Fruit fly (Drosophila melanogaster): ENCODE results near the gene sloth2.
A peak's percentile ranks its signal among the peaks of the same experiment; 100 is the strongest.

sloth2 gene

dm6 chrX:6982054-6982453 lies 29.1 kb upstream of the sloth2 start (continued):
- TF ChIP-seq Dll (GFP tag; IDR thresholded peaks at IDR 0.05; ENCODE audit: partially characterized antibody) = no peak
- TF ChIP-seq gfzf (GFP tag; optimal IDR thresholded peaks at IDR 0.05) = no peak
- no peak for TF ChIP-seq dm (GFP tag; optimal IDR thresholded peaks at IDR 0.05)
- no peak for TF ChIP-seq E2f1 (GFP tag; IDR thresholded peaks at IDR 0.05)
- TF ChIP-seq CG12071 (GFP tag; optimal IDR thresholded peaks at IDR 0.05) = no peak
- TF ChIP-seq CG33557 (GFP tag; optimal IDR thresholded peaks at IDR 0.05) = peak; percentile 17
- TF ChIP-seq CG1603 (tag; optimal IDR thresholded peaks at IDR 0.05) = peak; percentile 52
- TF ChIP-seq btn (GFP tag; optimal IDR thresholded peaks at IDR 0.05) = no peak
- no peak for TF ChIP-seq Aef1 (GFP tag; IDR thresholded peaks at IDR 0.05)
- TF ChIP-seq Elba2 (GFP tag; optimal IDR thresholded peaks at IDR 0.05) = no peak
- TF ChIP-seq odd (GFP tag; optimal IDR thresholded peaks at IDR 0.05) = no peak
- TF ChIP-seq Taf1 (GFP tag; IDR thresholded peaks at IDR 0.05) = no peak
- TF ChIP-seq CG32532 (GFP tag; IDR thresholded peaks at IDR 0.05) = no peak; the same call in 1 of the 2 replicates
- TF ChIP-seq nerfin-2 (GFP tag; IDR thresholded peaks at IDR 0.05; ENCODE audit: partially characterized antibody) = no peak
- 0 out of 2 replicates have a peak, but pooled peaks have one; percentile 12 for TF ChIP-seq CG31441 (GFP tag; IDR thresholded peaks at IDR 0.05)
- no peak for TF ChIP-seq CG10543 (GFP tag; optimal IDR thresholded peaks at IDR 0.05)
- TF ChIP-seq NFAT (GFP tag; IDR thresholded peaks at IDR 0.05) = no peak
- no peak for TF ChIP-seq CG17385 (GFP tag; optimal IDR thresholded peaks at IDR 0.05)
- no peak for TF ChIP-seq zfh1 (GFP tag; IDR thresholded peaks at IDR 0.05)
- TF ChIP-seq Sox102F (GFP tag; optimal IDR thresholded peaks at IDR 0.05) = peak; percentile 50
- no peak for TF ChIP-seq Scr (GFP tag; IDR thresholded peaks at IDR 0.05; ENCODE audit: partially characterized antibody)
- no peak for TF ChIP-seq B-H2 (GFP tag; optimal IDR thresholded peaks at IDR 0.05)
- no peak for TF ChIP-seq pb (GFP tag; optimal IDR thresholded peaks at IDR 0.05)
- TF ChIP-seq pzg (GFP tag; optimal IDR thresholded peaks at IDR 0.05) = no peak
- peak; percentile 58 for TF ChIP-seq CG11504 (tag; optimal IDR thresholded peaks at IDR 0.05)
- TF ChIP-seq bcd (GFP tag; optimal IDR thresholded peaks at IDR 0.05) = no peak
- TF ChIP-seq CG7786 (GFP tag; optimal IDR thresholded peaks at IDR 0.05) = no peak
- no peak for TF ChIP-seq Ptx1 (GFP tag; IDR thresholded peaks at IDR 0.05)
- peak; percentile 32 for TF ChIP-seq CG1792 (GFP tag; optimal IDR thresholded peaks at IDR 0.05)
- TF ChIP-seq Opbp (GFP tag; IDR thresholded peaks at IDR 0.05; ENCODE audit: partially characterized antibody) = no peak
- TF ChIP-seq slbo (GFP tag; IDR thresholded peaks at IDR 0.05) = peak; percentile 39
- peak; percentile 53 for TF ChIP-seq CG7839 (tag; optimal IDR thresholded peaks at IDR 0.05)
- TF ChIP-seq Dbx (GFP tag; IDR thresholded peaks at IDR 0.05) = no peak
- peak; percentile 26 for TF ChIP-seq Xbp1 (GFP tag; optimal IDR thresholded peaks at IDR 0.05)
- TF ChIP-seq CG8290 (GFP tag; optimal IDR thresholded peaks at IDR 0.05) = no peak
- TF ChIP-seq CG8290 (tag; optimal IDR thresholded peaks at IDR 0.05) = peak in 1 of 2 experiments; percentile 5
- peak; percentile 51 for TF ChIP-seq CG10267 (tag; optimal IDR thresholded peaks at IDR 0.05)
- peak; percentile 41 for TF ChIP-seq CG8388 (GFP tag; optimal IDR thresholded peaks at IDR 0.05)
- no peak for TF ChIP-seq bab2 (GFP tag; optimal IDR thresholded peaks at IDR 0.05)
- TF ChIP-seq mam (GFP tag; optimal IDR thresholded peaks at IDR 0.05) = no peak
- TF ChIP-seq YL-1 (GFP tag; optimal IDR thresholded peaks at IDR 0.05) = no peak
- no peak for TF ChIP-seq CG7357 (GFP tag; IDR thresholded peaks at IDR 0.05)
- peak; percentile 27; the same call in 1 of the 2 replicates for TF ChIP-seq ap (GFP tag; IDR thresholded peaks at IDR 0.05)
- peak; percentile 2 for TF ChIP-seq CG9817 (tag; optimal IDR thresholded peaks at IDR 0.05)
- TF ChIP-seq tll (GFP tag; optimal IDR thresholded peaks at IDR 0.05) = no peak
- TF ChIP-seq ERR (GFP tag; optimal IDR thresholded peaks at IDR 0.05) = no peak
- no peak for TF ChIP-seq dysf (GFP tag; IDR thresholded peaks at IDR 0.05)
- no peak for TF ChIP-seq chinmo (GFP tag; IDR thresholded peaks at IDR 0.05; ENCODE audit: partially characterized antibody)
- TF ChIP-seq CG18764 (GFP tag; optimal IDR thresholded peaks at IDR 0.05) = no peak
- TF ChIP-seq CG11456 (GFP tag; IDR thresholded peaks at IDR 0.05) = no peak
- no peak for TF ChIP-seq gcm2 (GFP tag; optimal IDR thresholded peaks at IDR 0.05)
- no peak for TF ChIP-seq org-1 (GFP tag; optimal IDR thresholded peaks at IDR 0.05)
